Fruit fly (Drosophila melanogaster) whole organism, embryonic: Measurements from ENCODE around the gene CG31288.

Source experiments
- Bdp1 ChIP-seq: fragments of 200-800 bp; sonication (Bioruptor generic); optimal IDR thresholded peaks from 3 replicates; lab custom pipeline; 2016; ENCODE audit warnings: missing biosample characterization, missing genetic modification characterization
- Bgb ChIP-seq: fragments of 200-800 bp; sonication (Bioruptor generic); IDR thresholded peaks from 2 replicates; pipeline ENCODE4 v1.3.6; 2022; ENCODE audit warnings: missing biosample characterization, missing genetic modification characterization; ENCODE audit not compliant: partially characterized antibody
- C15 ChIP-seq: fragments of 200-800 bp; sonication (Bioruptor generic); IDR thresholded peaks from 3 replicates; pipeline ENCODE4 v1.3.6; 2022; ENCODE audit warnings: missing biosample characterization, missing genetic modification characterization
- CG10321 ChIP-seq: fragments of 200-800 bp; sonication (Bioruptor generic); IDR thresholded peaks from 2 replicates; pipeline ENCODE4 v1.3.6; 2022; ENCODE audit warnings: missing biosample characterization, missing genetic modification characterization
- CG11723 ChIP-seq: fragments of 200-800 bp; sonication (Bioruptor generic); optimal IDR thresholded peaks from 2 replicates; lab custom pipeline; 2017; ENCODE audit warnings: missing biosample characterization, mild to moderate bottlenecking, missing genetic modification characterization
- CG12104 ChIP-seq: fragments of 200-800 bp; sonication (Bioruptor generic); optimal IDR thresholded peaks from 3 replicates; lab custom pipeline; 2016; ENCODE audit warnings: missing biosample characterization, missing genetic modification characterization
- CG12219 ChIP-seq: fragments of 200-800 bp; sonication (Bioruptor generic); optimal IDR thresholded peaks from 3 replicates; lab custom pipeline; 2018; ENCODE audit warnings: missing biosample characterization, mild to moderate bottlenecking, missing genetic modification characterization
- CG13287 ChIP-seq: fragments of 200-800 bp; sonication (Bioruptor generic); IDR thresholded peaks from 2 replicates; pipeline ENCODE4 v1.3.6; 2022; ENCODE audit warnings: missing biosample characterization, missing genetic modification characterization; ENCODE audit not compliant: partially characterized antibody
- CG15514 ChIP-seq: fragments of 200-800 bp; sonication (Bioruptor generic); optimal IDR thresholded peaks from 3 replicates; lab custom pipeline; 2017; ENCODE audit warnings: missing biosample characterization, missing genetic modification characterization, mild to moderate bottlenecking, moderate library complexity, missing genetic modification reagents
- CG15601 ChIP-seq: fragments of 200-800 bp; sonication (Bioruptor generic); optimal IDR thresholded peaks from 3 replicates; lab custom pipeline; 2019; ENCODE audit warnings: missing biosample characterization, mild to moderate bottlenecking, missing genetic modification characterization, moderate library complexity
- CG18011 ChIP-seq: fragments of 200-800 bp; sonication (Bioruptor generic); optimal IDR thresholded peaks from 2 replicates; lab custom pipeline; 2017; ENCODE audit warnings: missing biosample characterization, missing genetic modification characterization, mild to moderate bottlenecking, moderate library complexity, missing genotype
- CG18476 ChIP-seq: fragments of 200-800 bp; sonication (Bioruptor generic); optimal IDR thresholded peaks from 2 replicates; lab custom pipeline; 2016; ENCODE audit warnings: missing biosample characterization, mild to moderate bottlenecking, missing genetic modification characterization
- CG2199 ChIP-seq: fragments of 200-800 bp; sonication (Bioruptor generic); IDR thresholded peaks from 3 replicates; pipeline ENCODE4 v1.3.6; 2022; ENCODE audit warnings: missing biosample characterization, missing genetic modification characterization
- CG31365 ChIP-seq: fragments of 200-800 bp; sonication (Bioruptor generic); optimal IDR thresholded peaks from 2 replicates; lab custom pipeline; 2018; ENCODE audit warnings: missing biosample characterization, mild to moderate bottlenecking, missing genetic modification characterization
- CG3838 ChIP-seq: fragments of 200-800 bp; sonication (Bioruptor generic); optimal IDR thresholded peaks from 3 replicates; lab custom pipeline; 2016; ENCODE audit warnings: missing biosample characterization, missing genetic modification characterization
- CG4730 ChIP-seq: fragments of 200-800 bp; sonication (Bioruptor generic); IDR thresholded peaks from 2 replicates; pipeline ENCODE4 v1.3.6; 2022; ENCODE audit warnings: missing biosample characterization, missing genetic modification characterization
- CG4820 ChIP-seq: fragments of 200-800 bp; sonication (Bioruptor generic); optimal IDR thresholded peaks from 3 replicates; lab custom pipeline; 2016; ENCODE audit warnings: missing biosample characterization, missing genetic modification characterization
- CG6175 ChIP-seq: fragments of 200-800 bp; sonication (Bioruptor generic); IDR thresholded peaks from 3 replicates; pipeline ENCODE4 v1.3.6; 2022; ENCODE audit warnings: missing biosample characterization, missing genetic modification characterization
- CG7839 ChIP-seq: fragments of 200-800 bp; sonication (Bioruptor generic); optimal IDR thresholded peaks from 3 replicates; lab custom pipeline; 2018; ENCODE audit warnings: missing biosample characterization, mild to moderate bottlenecking, missing genetic modification characterization, moderate library complexity
- CG9609 ChIP-seq: fragments of 200-800 bp; sonication (Bioruptor generic); optimal IDR thresholded peaks from 3 replicates; lab custom pipeline; 2016; ENCODE audit warnings: missing biosample characterization, missing genetic modification characterization
- CkIIα-i1 ChIP-seq: fragments of 200-800 bp; sonication (Bioruptor generic); IDR thresholded peaks from 2 replicates; pipeline ENCODE4 v1.3.6; 2022; ENCODE audit warnings: missing biosample characterization, missing genetic modification characterization
- Dbx ChIP-seq: fragments of 200-800 bp; sonication (Bioruptor generic); IDR thresholded peaks from 3 replicates; pipeline ENCODE4 v1.3.6; 2022; ENCODE audit warnings: missing biosample characterization, missing genetic modification characterization
- Dll ChIP-seq: fragments of 200-800 bp; sonication (Bioruptor generic); IDR thresholded peaks from 4 replicates; pipeline ENCODE4 v1.3.6; 2022; ENCODE audit warnings: missing biosample characterization, missing genetic modification characterization; ENCODE audit not compliant: partially characterized antibody
- Dref ChIP-seq: fragments of 200-800 bp; sonication (Bioruptor generic); IDR thresholded peaks from 2 replicates; pipeline ENCODE4 v1.3.6; 2022; ENCODE audit warnings: missing biosample characterization, missing genetic modification characterization
- Jarid2 ChIP-seq: fragments of 200-800 bp; sonication (Bioruptor generic); optimal IDR thresholded peaks from 3 replicates; lab custom pipeline; 2017; ENCODE audit warnings: mild to moderate bottlenecking, missing biosample characterization, missing genetic modification reagents, missing genetic modification characterization
- Lpt ChIP-seq: fragments of >200 bp; optimal IDR thresholded peaks from 2 replicates; lab custom pipeline; 2018; ENCODE audit warnings: missing biosample characterization, missing genetic modification characterization
- Nf-YC ChIP-seq: fragments of 200-800 bp; optimal IDR thresholded peaks from 3 replicates; lab custom pipeline; 2019; ENCODE audit warnings: missing biosample characterization, mild to moderate bottlenecking, missing genetic modification characterization, moderate library complexity
- Ptx1 ChIP-seq: fragments of 200-800 bp; sonication (Bioruptor generic); IDR thresholded peaks from 2 replicates; pipeline ENCODE4 v1.3.6; 2022; ENCODE audit warnings: missing biosample characterization, missing genetic modification characterization
- amos ChIP-seq: fragments of 200-800 bp; sonication (Bioruptor generic); IDR thresholded peaks from 2 replicates; pipeline ENCODE4 v1.3.6; 2022; ENCODE audit warnings: missing biosample characterization, missing genetic modification characterization; ENCODE audit not compliant: partially characterized antibody
- bcd ChIP-seq: fragments of 200-800 bp; sonication (Bioruptor generic); optimal IDR thresholded peaks from 2 replicates; lab custom pipeline; 2017; ENCODE audit warnings: missing biosample characterization, mild to moderate bottlenecking, missing genetic modification characterization
- cad ChIP-seq: fragments of >200 bp; optimal IDR thresholded peaks from 2 replicates; lab custom pipeline; 2017; ENCODE audit warnings: missing biosample characterization, missing genetic modification characterization
- cato ChIP-seq: fragments of 200-800 bp; sonication (Bioruptor generic); optimal IDR thresholded peaks from 2 replicates; lab custom pipeline; 2016; ENCODE audit warnings: missing biosample characterization, missing genetic modification characterization, borderline replicate concordance
- caup ChIP-seq: fragments of 200-800 bp; sonication (Bioruptor generic); optimal IDR thresholded peaks from 3 replicates; lab custom pipeline; 2017; ENCODE audit warnings: missing biosample characterization, mild to moderate bottlenecking, missing genetic modification characterization, moderate library complexity; ENCODE audit not compliant: severe bottlenecking
- chn ChIP-seq: fragments of 200-800 bp; sonication (Bioruptor generic); optimal IDR thresholded peaks from 2 replicates; lab custom pipeline; 2016; ENCODE audit warnings: missing biosample characterization, missing genetic modification characterization
- crp ChIP-seq, 2 experiments: fragments of 200-800 bp; sonication (Bioruptor generic); optimal IDR thresholded peaks; 2 replicates in 1 of 2; 3 replicates in 1 of 2; lab custom pipeline; 2017; ENCODE audit warnings: missing biosample characterization in 2 of 2, missing genetic modification characterization in 2 of 2, mild to moderate bottlenecking in 1 of 2, moderate library complexity in 1 of 2
- dmrt11E ChIP-seq: fragments of 200-800 bp; sonication (Bioruptor generic); optimal IDR thresholded peaks from 3 replicates; lab custom pipeline; 2018; ENCODE audit warnings: missing biosample characterization, mild to moderate bottlenecking, missing genetic modification characterization, moderate library complexity
- ewg ChIP-seq: fragments of 200-800 bp; sonication (Bioruptor generic); optimal IDR thresholded peaks from 3 replicates; lab custom pipeline; 2017; ENCODE audit warnings: mild to moderate bottlenecking, missing biosample characterization, missing genetic modification reagents, missing genetic modification characterization
- ftz-f1 ChIP-seq: fragments of 200-800 bp; sonication (Bioruptor generic); optimal IDR thresholded peaks from 2 replicates; lab custom pipeline; 2016; ENCODE audit warnings: missing biosample characterization, missing genetic modification characterization
- gsb-n ChIP-seq: fragments of 200-800 bp; sonication (Bioruptor generic); optimal IDR thresholded peaks from 3 replicates; lab custom pipeline; 2018; ENCODE audit warnings: missing biosample characterization, mild to moderate bottlenecking, missing genetic modification characterization
- ham ChIP-seq: fragments of 200-800 bp; sonication (Bioruptor generic); IDR thresholded peaks from 2 replicates; pipeline ENCODE4 v1.3.6; 2022; ENCODE audit warnings: missing biosample characterization, missing genetic modification characterization
- inv ChIP-seq: fragments of 200-800 bp; sonication (Bioruptor generic); IDR thresholded peaks from 2 replicates; pipeline ENCODE4 v1.3.6; 2022; ENCODE audit warnings: missing biosample characterization, missing genetic modification characterization; ENCODE audit not compliant: partially characterized antibody
- kni ChIP-seq: fragments of 200-800 bp; sonication (Bioruptor generic); optimal IDR thresholded peaks from 3 replicates; lab custom pipeline; 2017; ENCODE audit warnings: mild to moderate bottlenecking, missing biosample characterization, missing genetic modification reagents, missing genetic modification characterization
- luna ChIP-seq: fragments of 200-800 bp; sonication (Bioruptor generic); optimal IDR thresholded peaks from 2 replicates; lab custom pipeline; 2016; ENCODE audit warnings: missing biosample characterization, missing genetic modification characterization
- mam ChIP-seq: fragments of 200-800 bp; sonication (Bioruptor generic); optimal IDR thresholded peaks from 3 replicates; lab custom pipeline; 2016; ENCODE audit warnings: missing biosample characterization, missing genetic modification characterization
- ranshi ChIP-seq: fragments of 200-800 bp; sonication (Bioruptor generic); IDR thresholded peaks from 2 replicates; pipeline ENCODE4 v1.3.6; 2022; ENCODE audit warnings: missing biosample characterization, missing genetic modification characterization
- slbo ChIP-seq: fragments of 200-800 bp; sonication (Bioruptor generic); IDR thresholded peaks from 2 replicates; pipeline ENCODE4 v1.3.6; 2022; ENCODE audit warnings: missing biosample characterization, missing genetic modification characterization
- tna ChIP-seq: fragments of 200-800 bp; sonication (Bioruptor generic); IDR thresholded peaks from 2 replicates; pipeline ENCODE4 v1.3.6; 2022; ENCODE audit warnings: missing biosample characterization, missing genetic modification characterization; ENCODE audit not compliant: partially characterized antibody
- trem ChIP-seq: fragments of 200-800 bp; optimal IDR thresholded peaks from 3 replicates; lab custom pipeline; 2019; ENCODE audit warnings: missing biosample characterization, mild to moderate bottlenecking, missing genetic modification characterization, moderate library complexity
- vnd ChIP-seq: fragments of 200-800 bp; sonication (Bioruptor generic); IDR thresholded peaks from 3 replicates; pipeline ENCODE4 v1.3.6; 2022; ENCODE audit warnings: missing biosample characterization, missing genetic modification characterization; ENCODE audit not compliant: partially characterized antibody

Gene CG31288

DNA sequence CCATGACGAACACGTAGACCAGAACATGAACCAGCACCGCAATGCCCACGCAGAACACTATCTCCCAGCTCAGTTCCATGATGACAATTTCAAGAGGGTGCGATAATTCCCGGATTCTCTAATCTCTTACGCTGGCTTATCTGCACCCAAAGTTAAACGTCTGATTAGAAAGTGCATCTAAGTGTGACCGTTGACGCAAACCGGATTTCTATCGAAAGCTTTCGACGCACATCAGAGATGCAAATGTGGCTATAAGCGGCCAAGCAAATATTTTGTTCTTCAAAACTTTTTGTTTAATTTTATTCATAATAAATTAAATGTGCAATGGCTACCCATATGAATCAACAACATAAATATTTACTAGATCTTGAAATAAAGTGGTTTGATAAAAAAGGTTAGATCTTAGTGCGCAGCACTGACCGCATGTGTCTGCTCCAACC lies 37.0 kb downstream of the CG31288 start, which contains the start of the genes Kdsr and CG11858 (continued):
- TF ChIP-seq gsb-n (tag; lab: Kevin White, UChicago): no peak
- TF ChIP-seq CG4820 (GFP tag; lab: Kevin White, UChicago): peak; percentile 23
- TF ChIP-seq caup (GFP tag; lab: Kevin White, UChicago): peak; percentile 58
- peak; percentile 81 for TF ChIP-seq Ptx1 (GFP tag; lab: Robert Waterston, UW)
- peak; percentile 37; the same call in 1 of the 2 replicates for TF ChIP-seq CG4730 (GFP tag; lab: Robert Waterston, UW)
- no peak for TF ChIP-seq ewg (GFP tag; lab: Kevin White, UChicago)
- no peak for TF ChIP-seq ham (GFP tag; lab: Robert Waterston, UW)
- 0 out of 3 replicates have a peak, but pooled peaks have one; percentile 23 for TF ChIP-seq vnd (GFP tag; lab: Robert Waterston, UW)
- TF ChIP-seq CG13287 (GFP tag; lab: Robert Waterston, UW): peak; percentile 64; the same call in 1 of the 2 replicates
- TF ChIP-seq Bgb (GFP tag; lab: Robert Waterston, UW): no peak
- TF ChIP-seq chn (GFP tag; lab: Kevin White, UChicago): peak; percentile 65
- no peak for TF ChIP-seq Lpt (GFP tag; lab: Kevin White, UChicago)
- no peak for TF ChIP-seq CG12219 (GFP tag; lab: Kevin White, UChicago)
- TF ChIP-seq CG18476 (GFP tag; lab: Kevin White, UChicago): peak; percentile 71
- TF ChIP-seq CG6175 (GFP tag; lab: Robert Waterston, UW): no peak
- no peak for TF ChIP-seq amos (GFP tag; lab: Robert Waterston, UW)
- TF ChIP-seq Jarid2 (GFP tag; lab: Kevin White, UChicago): no peak
- TF ChIP-seq C15: no peak
- peak; percentile 54; the same call in 1 of the 2 replicates for TF ChIP-seq ranshi (GFP tag; lab: Robert Waterston, UW)
- TF ChIP-seq slbo (GFP tag; lab: Robert Waterston, UW): peak; percentile 81
- no peak for TF ChIP-seq CG2199 (GFP tag; lab: Robert Waterston, UW)
- no peak for TF ChIP-seq CG31365 (tag; lab: Kevin White, UChicago)
- TF ChIP-seq CG3838 (GFP tag; lab: Kevin White, UChicago): peak; percentile 42
- peak; percentile 64 for TF ChIP-seq CG7839 (tag; lab: Kevin White, UChicago)
- no peak for TF ChIP-seq CkIIα-i1 (GFP tag; lab: Robert Waterston, UW)
- peak; percentile 51 for TF ChIP-seq Dref
- TF ChIP-seq trem: peak; percentile 38
- peak; percentile 56 for TF ChIP-seq CG15601 (tag; lab: Kevin White, UChicago)
- peak; percentile 61; the same call in 1 of the 3 replicates for TF ChIP-seq Dbx (GFP tag; lab: Robert Waterston, UW)
- TF ChIP-seq cato (GFP tag; lab: Kevin White, UChicago): no peak
- TF ChIP-seq mam: peak; percentile 48
- peak; percentile 37 for TF ChIP-seq CG18011 (GFP tag; lab: Kevin White, UChicago)
- TF ChIP-seq luna (GFP tag; lab: Kevin White, UChicago): peak; percentile 40
- peak; percentile 26 for TF ChIP-seq CG9609 (GFP tag; lab: Kevin White, UChicago)
- peak; percentile 27 for TF ChIP-seq Bdp1 (GFP tag; lab: Kevin White, UChicago)
- TF ChIP-seq CG12104 (GFP tag; lab: Kevin White, UChicago): peak; percentile 32
- TF ChIP-seq Nf-YC (tag; lab: Kevin White, UChicago): peak; percentile 60
- peak; percentile 25 for TF ChIP-seq ftz-f1 (GFP tag; lab: Kevin White, UChicago)
- no peak for TF ChIP-seq CG10321 (GFP tag; lab: Robert Waterston, UW)
- TF ChIP-seq Dll: peak; percentile 45; the same call in 1 of the 4 replicates
- peak; percentile 52 for TF ChIP-seq dmrt11E (tag; lab: Kevin White, UChicago)
- peak; percentile 69 for TF ChIP-seq CG15514
- TF ChIP-seq tna (GFP tag; lab: Robert Waterston, UW): no peak
- no peak for TF ChIP-seq CG11723 (GFP tag; lab: Kevin White, UChicago)
- TF ChIP-seq crp (GFP tag; optimal IDR thresholded peaks at IDR 0.05; lab: Kevin White, UChicago): peak in 1 of 2 experiments; percentile 49
- TF ChIP-seq cad (GFP tag; lab: Kevin White, UChicago): no peak
- no peak for TF ChIP-seq bcd (GFP tag; lab: Kevin White, UChicago)
- TF ChIP-seq inv: no peak
- peak; percentile 6 for TF ChIP-seq kni (GFP tag; lab: Kevin White, UChicago)
